Worm (Caenorhabditis elegans) whole organism, L4 larva: ENCODE data around the gene Y52D5A.2.

Experiments
- ces-1 ChIP-seq: fragments of 150-350 bp; sonication (generic microtip); optimal IDR thresholded peaks from 4 replicates; lab custom pipeline; 2014; ENCODE audit warnings: missing biosample characterization, missing genetic modification reagents, missing genetic modification characterization
- jun-1 ChIP-seq: fragments of 150-350 bp; optimal IDR thresholded peaks from 2 replicates; lab custom pipeline; 2014; ENCODE audit warnings: missing biosample characterization, missing genetic modification reagents, missing genetic modification characterization
- nhr-77 ChIP-seq: fragments of 150-350 bp; optimal IDR thresholded peaks from 2 replicates; lab custom pipeline; 2014; ENCODE audit warnings: missing biosample characterization, missing genetic modification characterization
- zip-2 ChIP-seq: fragments of 150-350 bp; optimal IDR thresholded peaks from 2 replicates; lab custom pipeline; 2014; ENCODE audit warnings: missing biosample characterization, missing genetic modification characterization

DNA sequence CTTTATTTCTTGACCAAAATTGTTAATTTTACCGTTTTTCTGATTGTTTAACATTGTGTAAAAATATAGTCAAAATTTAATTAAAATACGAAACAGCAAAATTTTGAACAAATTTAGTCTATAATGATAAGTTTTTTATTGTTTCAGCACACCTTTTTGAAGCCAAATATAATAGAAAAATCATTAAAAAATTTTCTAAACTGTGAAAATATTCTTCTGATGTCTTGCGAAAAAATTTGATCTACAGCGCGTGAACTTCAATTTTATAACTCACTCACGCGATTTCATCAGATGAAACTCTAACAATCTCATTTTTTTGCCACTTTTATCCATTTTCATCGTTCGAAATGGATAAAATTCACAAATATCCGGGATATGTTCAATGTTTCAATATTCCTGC, 15.0 kb upstream of the Y52D5A.2 start, which contains the start of gene T11F8.1:
- no peak for TF ChIP-seq jun-1 (tag; lab: Kevin White, UChicago)
- no peak for TF ChIP-seq nhr-77 (tag; lab: Kevin White, UChicago)
- no peak for TF ChIP-seq ces-1 (GFP tag; lab: Kevin White, UChicago)
- TF ChIP-seq zip-2 (tag; lab: Kevin White, UChicago), result no peak
